Worm (Caenorhabditis elegans): ENCODE data around the gene C17E7.4.

ce11 chrV:3896018-3896417, 3.4 kb downstream of the C17E7.4 start:
- TF ChIP-seq nhr-237 (tag; optimal IDR thresholded peaks at IDR 0.05), result no peak
- TF ChIP-seq nhr-10 (tag; optimal IDR thresholded peaks at IDR 0.05), result no peak
- TF ChIP-seq ZK546.5 (tag; optimal IDR thresholded peaks at IDR 0.05), result no peak
- TF ChIP-seq unc-62 (GFP tag; optimal IDR thresholded peaks at IDR 0.05 in 1 of 2), result peak in 1 of 2 experiments; percentile 69
- TF ChIP-seq unc-62 (tag; optimal IDR thresholded peaks at IDR 0.05), result no peak
- TF ChIP-seq ama-1 (optimal IDR thresholded peaks at IDR 0.05), result no peak
- TF ChIP-seq mdl-1 (tag; optimal IDR thresholded peaks at IDR 0.05), result no peak
- TF ChIP-seq ztf-11 (tag; optimal IDR thresholded peaks at IDR 0.05), result no peak
